Fruit fly (Drosophila melanogaster) S2 (cell line): ENCODE results near the gene Dip-C.
A peak's percentile ranks its signal among the peaks of the same experiment; 100 is the strongest.

Experiments used
- CG8478 ChIP-seq: fragments of >200 bp; optimal IDR thresholded peaks from 2 replicates; lab custom pipeline; 2018
- CTCF ChIP-seq, 2 experiments: fragments of >200 bp; optimal IDR thresholded peaks; 2 replicates each; lab custom pipeline; 2018

The Dip-C gene

dm6 chr3R:12408160-12408559, 5.4 kb downstream of the Dip-C start, which contains the start of gene CG5196:
Gene CG5196 (plus strand): TSS chr3R:12408316.
- TF ChIP-seq CG8478 (no peak), CTCF (optimal IDR thresholded peaks at IDR 0.05; lab: Kevin White, UChicago) (peak in 1 of 2 experiments; percentile 1)

- TF ChIP-seq CTCF (optimal IDR thresholded peaks at IDR 0.05; lab: Kevin White, UChicago), result no peak
- TF ChIP-seq CG8478, result no peak
These were observed 7.0 kb downstream of the Dip-C start, which contains the start of gene CG5167 for dm6 chr3R:12406235-12407196. Gene CG5167 (plus strand): TSS chr3R:12406532.

DNA sequence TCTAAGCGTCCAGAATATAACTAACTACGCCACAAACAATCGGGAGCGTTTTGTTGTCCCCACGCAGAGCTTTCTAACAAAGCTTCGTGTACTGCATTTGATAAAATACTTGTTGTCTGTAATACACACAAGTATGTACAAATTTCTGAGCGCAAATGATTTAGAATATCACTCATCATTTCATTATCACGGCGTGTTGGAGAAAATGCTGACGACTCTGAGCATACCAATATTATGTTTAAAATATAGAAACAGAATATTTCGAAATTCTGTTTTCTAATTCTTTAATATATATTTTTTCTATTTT, 7.7 kb downstream of the Dip-C start, which contains the start of gene Cyp9f2:
TSS of gene Cyp9f2 (minus strand) at position 101 of the 307 bp plus-strand sequence.
- TF ChIP-seq CG8478 (no peak), CTCF (optimal IDR thresholded peaks at IDR 0.05; lab: Kevin White, UChicago) (no peak)

DNA sequence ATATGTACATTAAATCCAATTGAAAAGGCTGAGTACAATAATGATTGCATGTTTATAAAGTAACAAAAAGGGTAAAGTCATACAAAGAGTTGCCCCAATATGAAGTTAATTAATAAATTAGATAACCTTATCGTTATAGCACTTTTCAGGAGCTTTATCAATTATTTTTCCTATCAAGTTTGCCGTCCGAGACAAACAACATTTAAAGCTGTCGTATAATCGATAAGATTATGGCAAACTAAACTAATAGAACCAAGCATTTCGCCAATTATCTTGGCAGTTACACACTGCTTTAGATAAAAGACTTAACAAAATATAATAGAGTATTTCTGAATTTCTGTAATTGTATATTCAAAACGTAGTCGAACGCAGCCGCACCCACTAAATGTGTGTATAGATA, 8.4 kb downstream of the Dip-C start:
- TF ChIP-seq CTCF (optimal IDR thresholded peaks at IDR 0.05; lab: Kevin White, UChicago) (no peak), CG8478 (no peak)

DNA sequence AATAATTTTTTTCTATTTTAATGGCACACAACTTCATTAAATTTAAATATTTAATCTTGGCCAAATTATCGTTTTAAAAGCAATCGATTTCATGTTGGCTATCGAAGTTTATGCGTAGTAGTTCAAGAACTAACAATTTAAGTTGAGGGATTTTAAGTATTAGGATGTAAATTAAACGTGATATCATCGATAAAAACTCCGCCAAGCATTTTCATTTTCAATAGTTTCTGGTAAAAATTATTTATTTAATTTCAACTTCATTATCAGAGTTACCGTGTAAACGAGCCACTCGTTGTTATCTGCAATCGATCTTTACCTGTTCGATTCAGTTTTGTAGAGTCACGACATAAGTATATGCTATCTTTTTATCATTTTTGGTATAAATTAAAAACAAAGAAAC, 10.6 kb downstream of the Dip-C start:
- no peak for TF ChIP-seq CG8478
- TF ChIP-seq CTCF (optimal IDR thresholded peaks at IDR 0.05; lab: Kevin White, UChicago), result no peak

DNA sequence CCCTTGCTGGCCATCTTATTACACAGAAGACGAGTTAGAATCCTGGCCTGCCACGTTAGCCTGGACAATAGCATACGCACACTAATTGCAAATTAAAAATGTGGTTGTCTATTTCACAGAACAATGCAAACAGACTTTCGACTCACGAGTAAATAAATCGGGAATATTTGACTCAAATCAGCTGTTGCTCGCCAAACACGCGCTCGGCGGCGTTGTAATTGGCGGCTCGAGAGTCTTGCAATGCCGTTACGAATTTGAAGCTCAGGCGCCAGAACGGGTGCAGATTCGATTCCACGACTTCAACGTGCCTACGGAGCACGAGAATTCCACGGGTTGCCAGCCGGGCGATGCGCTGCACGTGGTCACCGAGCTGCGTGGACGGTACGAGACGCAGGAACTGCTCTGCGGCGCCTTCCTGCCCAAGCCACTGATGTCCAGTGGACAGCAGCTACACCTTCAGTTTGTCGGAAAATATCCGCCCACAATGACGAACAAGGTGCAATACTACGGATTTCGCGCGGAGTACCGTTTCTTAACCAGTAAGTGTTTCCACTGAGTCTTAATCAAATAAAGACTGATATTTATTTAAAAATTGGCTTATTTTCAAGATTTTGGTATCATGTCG, 11.8 kb downstream of the Dip-C start, which contains the start of gene DNAlig3:
TSS of gene DNAlig3 (minus strand) at position 168 of the 625 bp plus-strand sequence.
- TF ChIP-seq CG8478 (no peak), CTCF (optimal IDR thresholded peaks at IDR 0.05; lab: Kevin White, UChicago) (peak; percentile 6 to 13)

DNA sequence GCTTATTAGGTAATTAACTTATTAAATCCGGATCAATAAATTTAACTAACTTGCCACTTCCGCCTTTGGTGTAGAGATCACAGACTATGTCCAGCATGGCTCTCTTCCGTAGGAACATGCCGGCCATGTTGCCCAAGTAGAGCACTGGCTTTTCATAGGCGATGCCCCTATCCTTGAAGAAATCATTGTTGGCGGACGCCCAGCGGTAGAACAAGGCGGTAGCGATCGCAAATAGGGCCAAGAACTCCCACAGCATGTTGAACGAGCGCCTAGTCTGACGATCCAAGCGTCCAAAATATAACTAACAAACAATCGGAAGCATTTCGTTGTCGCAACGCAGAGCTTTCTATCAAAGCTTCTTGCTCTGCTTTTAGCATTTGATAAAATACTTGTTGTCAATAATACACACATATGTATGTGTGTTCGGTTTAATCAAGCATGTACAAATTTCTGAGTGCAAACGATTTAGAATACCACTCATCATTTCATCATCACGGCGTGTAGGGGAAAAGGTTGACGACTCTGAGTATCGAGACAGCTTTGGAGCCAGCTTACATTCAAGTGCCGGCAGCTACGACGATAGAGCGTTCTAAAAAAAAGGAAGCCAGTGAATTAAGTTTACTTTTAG, 14.8 kb downstream of the Dip-C start, which contains the start of gene Cyp9f3:
TSS of gene Cyp9f3 (minus strand) at position 310 of the 628 bp plus-strand sequence.
- no peak for TF ChIP-seq CG8478
- no peak for TF ChIP-seq CTCF (optimal IDR thresholded peaks at IDR 0.05; lab: Kevin White, UChicago)

- TF ChIP-seq CTCF (optimal IDR thresholded peaks at IDR 0.05; lab: Kevin White, UChicago) (no peak), CG8478 (no peak)
These were observed 15.5 kb downstream of the Dip-C start for dm6 chr3R:12398054-12398453.

- TF ChIP-seq CG8478 (no peak), CTCF (optimal IDR thresholded peaks at IDR 0.05; lab: Kevin White, UChicago) (no peak)
These were observed 17.7 kb downstream of the Dip-C start, which contains the start of the genes CG10096 and CG10097 for dm6 chr3R:12395880-12396279. Gene CG10096 (minus strand): TSS chr3R:12395980. Gene CG10097 (minus strand): TSS chr3R:12395980.

- TF ChIP-seq CTCF (optimal IDR thresholded peaks at IDR 0.05; lab: Kevin White, UChicago), result no peak
- no peak for TF ChIP-seq CG8478
These were observed 26.6 kb downstream of the Dip-C start, which contains the start of gene CG33098 for dm6 chr3R:12386965-12387364. Gene CG33098 (plus strand): TSS chr3R:12387188.

- no peak for TF ChIP-seq CTCF (optimal IDR thresholded peaks at IDR 0.05; lab: Kevin White, UChicago)
- no peak for TF ChIP-seq CG8478
These were observed 27.6 kb downstream of the Dip-C start, which contains the start of gene Sol1 for dm6 chr3R:12385949-12386348. Gene Sol1 (plus strand): TSS chr3R:12386249.

DNA sequence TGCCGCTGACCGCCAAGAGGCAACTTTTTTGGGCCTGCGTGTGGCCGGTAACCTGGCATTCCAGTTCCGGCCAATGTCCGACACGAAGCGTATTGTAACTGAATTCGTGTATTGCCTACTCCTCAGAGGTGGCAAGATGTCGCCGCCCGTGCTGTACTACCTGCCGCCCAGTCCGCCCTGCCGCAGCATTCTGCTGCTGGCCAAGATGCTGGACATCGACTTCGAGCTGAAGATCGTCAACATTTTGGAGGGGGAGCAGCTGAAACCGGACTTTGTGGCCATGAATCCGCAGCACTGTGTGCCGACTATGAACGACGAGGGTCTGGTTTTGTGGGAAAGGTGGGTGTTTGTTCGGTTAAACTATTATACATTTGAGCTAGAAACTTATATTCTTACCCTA, 29.3 kb downstream of the Dip-C start:
- TF ChIP-seq CTCF (optimal IDR thresholded peaks at IDR 0.05; lab: Kevin White, UChicago) (no peak), CG8478 (no peak)

dm6 chr3R:12383784-12384183, 29.8 kb downstream of the Dip-C start:
- TF ChIP-seq CG8478 (no peak), CTCF (optimal IDR thresholded peaks at IDR 0.05; lab: Kevin White, UChicago) (peak in 1 of 2 experiments; percentile 29)

DNA sequence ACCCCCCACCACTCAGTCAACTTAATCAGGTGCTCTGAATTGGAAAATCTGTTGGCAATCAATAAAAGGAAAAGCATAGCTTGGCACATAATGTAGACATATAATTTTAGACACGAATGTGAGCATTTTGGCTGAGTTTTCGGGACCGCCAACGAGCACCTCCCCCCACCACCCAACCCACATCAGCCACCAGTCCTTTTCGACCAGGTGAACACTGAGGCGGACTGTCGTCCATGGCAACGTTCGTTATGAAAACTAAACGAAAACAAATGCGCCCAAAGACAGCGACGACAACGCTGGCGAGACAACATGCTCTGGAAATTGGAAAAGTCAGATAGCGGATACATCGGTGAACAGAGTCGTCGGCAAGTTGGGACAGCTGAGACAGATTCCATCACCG, 30.5 kb downstream of the Dip-C start, which contains the start of gene GstD11:
TSS of gene GstD11 (plus strand) at position 301 of the 400 bp plus-strand sequence.
- TF ChIP-seq CTCF (optimal IDR thresholded peaks at IDR 0.05; lab: Kevin White, UChicago) (no peak), CG8478 (no peak)

- no peak for TF ChIP-seq CG8478
- no peak for TF ChIP-seq CTCF (optimal IDR thresholded peaks at IDR 0.05; lab: Kevin White, UChicago)
These were observed 31.0 kb downstream of the Dip-C start, which contains the start of gene CG10035 for dm6 chr3R:12382563-12382962. Gene CG10035 (minus strand): TSS chr3R:12382691.
